Worm (Caenorhabditis elegans): ENCODE measurements around the gene fbxa-116.

ce11 chrV:20143711-20144110, 45.0 kb downstream of the fbxa-116 start:
- TF ChIP-seq let-607 (tag; optimal IDR thresholded peaks at IDR 0.05) (no peak), bed-1 (GFP tag; IDR thresholded peaks at IDR 0.05) (no peak), ceh-100 (GFP tag; IDR thresholded peaks at IDR 0.05) (no peak), let-526 (GFP tag; IDR thresholded peaks at IDR 0.05) (no peak), F22D6.2 (tag; optimal IDR thresholded peaks at IDR 0.05) (no peak), unc-62 (GFP tag; optimal IDR thresholded peaks at IDR 0.05) (no peak), atf-7 (tag; optimal IDR thresholded peaks at IDR 0.05) (no peak), pha-4 (tag; optimal IDR thresholded peaks at IDR 0.05) (no peak), somi-1 (GFP tag; optimal IDR thresholded peaks at IDR 0.05) (no peak), attf-3 (GFP tag; conservative IDR thresholded peaks at IDR 0.05) (no peak), F57A8.1 (GFP tag; optimal IDR thresholded peaks at IDR 0.05) (no peak), athp-1 (tag; optimal IDR thresholded peaks at IDR 0.05) (no peak), ets-4 (GFP tag; optimal IDR thresholded peaks at IDR 0.05) (no peak)
